Worm (Caenorhabditis elegans) whole organism, L1 larva: ENCODE results near the gene art-1.

Experiments
- C16A3.4 ChIP-seq: fragments of 150-350 bp; optimal IDR thresholded peaks from 2 replicates; lab custom pipeline; 2014; ENCODE audit warnings: missing biosample characterization, missing genetic modification characterization
- F16B12.6 ChIP-seq: fragments of 150-350 bp; optimal IDR thresholded peaks from 2 replicates; lab custom pipeline; 2014; ENCODE audit warnings: missing biosample characterization, missing genetic modification characterization
- Y116A8C.19 ChIP-seq: sonication (generic microtip); optimal IDR thresholded peaks from 2 replicates; lab custom pipeline; 2016; ENCODE audit warnings: missing compliant biosample characterization, missing genetic modification characterization, borderline replicate concordance
- aha-1 ChIP-seq: fragments of 150-350 bp; optimal IDR thresholded peaks from 2 replicates; lab custom pipeline; 2014; ENCODE audit warnings: missing biosample characterization, missing genetic modification characterization
- alr-1 ChIP-seq: fragments of 200-800 bp; sonication (Bioruptor generic); optimal IDR thresholded peaks from 2 replicates; lab custom pipeline; 2018; ENCODE audit warnings: borderline replicate concordance, mild to moderate bottlenecking, missing genetic modification characterization, missing compliant biosample characterization
- aly-2 ChIP-seq: fragments of 150-350 bp; optimal IDR thresholded peaks from 2 replicates; lab custom pipeline; 2014; ENCODE audit warnings: missing biosample characterization, missing genetic modification characterization
- ama-1 ChIP-seq: fragments of 150-350 bp; optimal IDR thresholded peaks from 2 replicates; lab custom pipeline; 2014
- ceh-82 ChIP-seq, 3 experiments: fragments of 150-350 bp in 1 of 3; sonication (generic microtip) in 2 of 3; optimal IDR thresholded peaks; 2 replicates each; lab custom pipeline; 2014 to 2017; ENCODE audit warnings: missing biosample characterization in 3 of 3, missing genetic modification characterization in 3 of 3
- ceh-90 ChIP-seq: sonication (generic microtip); optimal IDR thresholded peaks from 2 replicates; lab custom pipeline; 2016; ENCODE audit warnings: missing genetic modification characterization, missing compliant biosample characterization
- ces-1 ChIP-seq: fragments of 150-350 bp; optimal IDR thresholded peaks from 2 replicates; lab custom pipeline; 2014; ENCODE audit warnings: missing biosample characterization, missing genetic modification reagents, missing genetic modification characterization
- dpl-1 ChIP-seq, 3 experiments: fragments of 150-350 bp in 2 of 3; sonication (generic microtip) in 1 of 3; optimal IDR thresholded peaks; 2 replicates each; lab custom pipeline; 2014 to 2017; ENCODE audit warnings: missing biosample characterization in 3 of 3, missing genetic modification characterization in 3 of 3, missing genetic modification reagents in 3 of 3
- efl-1 ChIP-seq, 4 experiments: fragments of 150-350 bp; optimal IDR thresholded peaks in 3 of 4; peaks in 1 of 4; 1 replicate in 1 of 4; 2 replicates in 3 of 4; lab custom pipeline; 2014; ENCODE audit warnings: missing biosample characterization in 2 of 4, missing genetic modification characterization in 2 of 4, missing genetic modification reagents in 2 of 4
- egl-13 ChIP-seq: sonication (generic microtip); optimal IDR thresholded peaks from 2 replicates; lab custom pipeline; 2016; ENCODE audit warnings: missing genotype, missing genetic modification reagents, missing genetic modification characterization, missing compliant biosample characterization
- elt-2 ChIP-seq: sonication (generic microtip); optimal IDR thresholded peaks from 2 replicates; lab custom pipeline; 2016; ENCODE audit warnings: missing genetic modification characterization, mild to moderate bottlenecking, inconsistent platforms, missing compliant biosample characterization, missing genetic modification reagents
- fkh-10 ChIP-seq: sonication (generic microtip); optimal IDR thresholded peaks from 2 replicates; lab custom pipeline; 2017; ENCODE audit warnings: missing biosample characterization, missing genetic modification reagents, missing genetic modification characterization
- hlh-17 ChIP-seq: fragments of 200-800 bp; sonication (Bioruptor generic); optimal IDR thresholded peaks from 2 replicates; lab custom pipeline; 2018; ENCODE audit warnings: missing genetic modification characterization, mild to moderate bottlenecking, missing compliant biosample characterization, moderate library complexity, borderline replicate concordance
- hlh-4 ChIP-seq: sonication (generic microtip); optimal IDR thresholded peaks from 2 replicates; lab custom pipeline; 2016; ENCODE audit warnings: mild to moderate bottlenecking, missing genetic modification characterization, missing compliant biosample characterization
- hpl-2 ChIP-seq: fragments of 150-350 bp; optimal IDR thresholded peaks from 2 replicates; lab custom pipeline; 2014; ENCODE audit warnings: missing biosample characterization, missing genetic modification reagents, missing genetic modification characterization
- isw-1 ChIP-seq: fragments of 200-800 bp; sonication (Bioruptor generic); IDR thresholded peaks from 2 replicates; pipeline ENCODE4 v1.3.6; 2022; ENCODE audit warnings: missing genetic modification characterization, missing compliant biosample characterization
- lin-13 ChIP-seq: fragments of 150-350 bp; optimal IDR thresholded peaks from 2 replicates; lab custom pipeline; 2014; ENCODE audit warnings: missing biosample characterization, missing genetic modification reagents, missing genetic modification characterization
- lin-14 ChIP-seq: fragments of 200-800 bp; sonication (Bioruptor generic); optimal IDR thresholded peaks from 2 replicates; lab custom pipeline; 2018; ENCODE audit warnings: mild to moderate bottlenecking, missing genetic modification characterization, moderate library complexity, missing compliant biosample characterization
- lin-15B ChIP-seq: fragments of 150-350 bp; sonication (generic microtip); optimal IDR thresholded peaks from 3 replicates; lab custom pipeline; 2014; ENCODE audit warnings: missing biosample characterization, missing genetic modification characterization
- lir-3 ChIP-seq: sonication (generic microtip); optimal IDR thresholded peaks from 2 replicates; lab custom pipeline; 2016; ENCODE audit warnings: mild to moderate bottlenecking, missing genetic modification characterization, moderate library complexity, missing compliant biosample characterization; ENCODE audit not compliant: poor library complexity
- lsy-2 ChIP-seq, 2 experiments: fragments of 150-350 bp; optimal IDR thresholded peaks; 2 replicates each; lab custom pipeline; 2014; ENCODE audit warnings: missing biosample characterization in 2 of 2, missing genetic modification characterization in 2 of 2
- mep-1 ChIP-seq: fragments of 150-350 bp; optimal IDR thresholded peaks from 2 replicates; lab custom pipeline; 2014; ENCODE audit warnings: missing biosample characterization, missing genetic modification characterization
- nhr-11 ChIP-seq: fragments of 150-350 bp; optimal IDR thresholded peaks from 2 replicates; lab custom pipeline; 2014; ENCODE audit warnings: missing biosample characterization, missing genetic modification characterization
- nhr-237 ChIP-seq: fragments of 150-350 bp; optimal IDR thresholded peaks from 2 replicates; lab custom pipeline; 2014; ENCODE audit warnings: missing biosample characterization, missing genetic modification characterization
- nhr-85 ChIP-seq: sonication (generic microtip); peaks from one replicate; lab custom pipeline; 2016; ENCODE audit warnings: missing genetic modification characterization, inconsistent platforms, missing compliant biosample characterization
- pag-3 ChIP-seq: sonication (generic microtip); optimal IDR thresholded peaks from 2 replicates; lab custom pipeline; 2017; ENCODE audit warnings: missing genetic modification characterization, mild to moderate bottlenecking, missing compliant biosample characterization, antibody characterized with exemption, borderline replicate concordance; ENCODE audit not compliant: insufficient read depth
- pax-3 ChIP-seq: fragments of 200-800 bp; sonication (Bioruptor generic); optimal IDR thresholded peaks from 2 replicates; lab custom pipeline; 2018; ENCODE audit warnings: mild to moderate bottlenecking, missing genetic modification characterization, moderate library complexity, missing compliant biosample characterization
- skn-1 ChIP-seq: fragments of 150-350 bp; optimal IDR thresholded peaks from 2 replicates; lab custom pipeline; 2014; ENCODE audit warnings: missing biosample characterization, missing genetic modification characterization
- snu-23 ChIP-seq: sonication (generic microtip); optimal IDR thresholded peaks from 2 replicates; lab custom pipeline; 2016; ENCODE audit warnings: missing genetic modification characterization, missing compliant biosample characterization
- sptf-1 ChIP-seq: fragments of 150-350 bp; optimal IDR thresholded peaks from 2 replicates; lab custom pipeline; 2014; ENCODE audit warnings: missing biosample characterization, missing genetic modification characterization
- tbx-2 ChIP-seq: sonication (generic microtip); optimal IDR thresholded peaks from 2 replicates; lab custom pipeline; 2016; ENCODE audit warnings: missing genetic modification characterization, missing compliant biosample characterization
- tlp-1 ChIP-seq: fragments of 150-350 bp; optimal IDR thresholded peaks from 2 replicates; lab custom pipeline; 2014; ENCODE audit warnings: missing biosample characterization, missing genetic modification characterization
- unc-62 ChIP-seq: fragments of 150-350 bp; optimal IDR thresholded peaks from 2 replicates; lab custom pipeline; 2014; ENCODE audit warnings: missing biosample characterization, missing genetic modification reagents, missing genetic modification characterization
- vab-15 ChIP-seq: sonication (generic microtip); optimal IDR thresholded peaks from 2 replicates; lab custom pipeline; 2017; ENCODE audit warnings: missing genotype, mild to moderate bottlenecking, missing genetic modification characterization, missing compliant biosample characterization
- xbp-1 ChIP-seq: sonication (generic microtip); optimal IDR thresholded peaks from 2 replicates; lab custom pipeline; 2016; ENCODE audit warnings: missing genetic modification characterization, missing compliant biosample characterization
- zag-1 ChIP-seq: fragments of 150-350 bp; optimal IDR thresholded peaks from 2 replicates; lab custom pipeline; 2014; ENCODE audit warnings: missing biosample characterization, missing genetic modification characterization
- ztf-11 ChIP-seq, 2 experiments: sonication (generic microtip); optimal IDR thresholded peaks; 2 replicates each; lab custom pipeline; 2016 to 2017; ENCODE audit warnings: missing genetic modification characterization in 2 of 2, missing biosample characterization in 1 of 2, missing compliant biosample characterization in 1 of 2
- ztf-4 ChIP-seq: fragments of 150-350 bp; optimal IDR thresholded peaks from 2 replicates; lab custom pipeline; 2014; ENCODE audit warnings: missing biosample characterization, missing genetic modification characterization

art-1 gene

ce11 chrII:6967618-6968017 is 4.4 kb downstream of the art-1 start, which contains the start of gene eif-2Bgamma (continued):
- peak in 1 of 3 experiments; percentile 35 for TF ChIP-seq ceh-82 (tag; optimal IDR thresholded peaks at IDR 0.05; lab: Kevin White, UChicago)
- TF ChIP-seq xbp-1 (tag; lab: Kevin White, UChicago), result peak; percentile 0
- TF ChIP-seq sptf-1 (tag; lab: Kevin White, UChicago), result no peak

ce11 chrII:6965573-6965972 is 6.5 kb downstream of the art-1 start, which contains the start of gene tra-2:
tra-2 (minus strand) TSS chrII:6965673.
- TF ChIP-seq aha-1 (tag; lab: Kevin White, UChicago) (no peak), mep-1 (tag; lab: Kevin White, UChicago) (no peak), snu-23 (GFP tag; lab: Kevin White, UChicago) (no peak), alr-1 (tag; lab: Kevin White, UChicago) (no peak), lsy-2 (tag; optimal IDR thresholded peaks at IDR 0.05; lab: Kevin White, UChicago) (no peak), ama-1 (lab: Kevin White, UChicago) (no peak), ceh-82 (tag; optimal IDR thresholded peaks at IDR 0.05; lab: Kevin White, UChicago) (no peak), nhr-237 (tag; lab: Kevin White, UChicago) (no peak), tlp-1 (no peak), pax-3 (no peak), tbx-2 (no peak)

ce11 chrII:6958136-6958535 is 13.9 kb downstream of the art-1 start:
- TF ChIP-seq lin-13 (GFP tag; lab: Kevin White, UChicago), result no peak
- TF ChIP-seq tlp-1, result no peak
- TF ChIP-seq aha-1 (tag; lab: Kevin White, UChicago), result no peak
- TF ChIP-seq pag-3 (tag; lab: Kevin White, UChicago), result no peak
- no peak for TF ChIP-seq dpl-1 (GFP tag; optimal IDR thresholded peaks at IDR 0.05; lab: Kevin White, UChicago)
- no peak for TF ChIP-seq elt-2 (tag; lab: Kevin White, UChicago)
- no peak for TF ChIP-seq fkh-10 (GFP tag; lab: Kevin White, UChicago)
- TF ChIP-seq unc-62 (GFP tag; lab: Kevin White, UChicago), result no peak
- TF ChIP-seq F16B12.6 (tag; lab: Kevin White, UChicago), result no peak
- TF ChIP-seq lin-14 (GFP tag; lab: Kevin White, UChicago), result no peak
- TF ChIP-seq, all 84 proteins: peak for 0

ce11 chrII:6955084-6955697 is 16.8 kb downstream of the art-1 start:
- peak; percentile 10 for TF ChIP-seq ztf-4 (tag; lab: Kevin White, UChicago)
- TF ChIP-seq aly-2 (tag; lab: Kevin White, UChicago), result peak; percentile 7
- no peak for TF ChIP-seq C16A3.4 (tag; lab: Kevin White, UChicago)
- no peak for TF ChIP-seq egl-13

- TF ChIP-seq lin-15B, result peak; percentile 74
- TF ChIP-seq lsy-2 (tag; optimal IDR thresholded peaks at IDR 0.05; lab: Kevin White, UChicago), result peak; percentile 96 to 98
- TF ChIP-seq vab-15 (tag; lab: Kevin White, UChicago), result peak; percentile 78
- peak; percentile 67 for TF ChIP-seq hpl-2 (GFP tag; lab: Kevin White, UChicago)
- TF ChIP-seq efl-1 (optimal IDR thresholded peaks at IDR 0.05; lab: Kevin White, UChicago), result peak; percentile 90 to 94
- TF ChIP-seq efl-1 (GFP tag; optimal IDR thresholded peaks at IDR 0.05 in 1 of 2; lab: Kevin White, UChicago), result peak; percentile 77 to 98
- peak; percentile 81 to 94 (median 84) for TF ChIP-seq ceh-82 (tag; optimal IDR thresholded peaks at IDR 0.05; lab: Kevin White, UChicago)
- TF ChIP-seq skn-1 (tag; lab: Kevin White, UChicago), result peak; percentile 93
- TF ChIP-seq hlh-4 (tag; lab: Kevin White, UChicago), result no peak
- TF ChIP-seq hlh-17, result no peak
- peak; percentile 96 for TF ChIP-seq zag-1 (tag; lab: Kevin White, UChicago)
- peak; percentile 97 for TF ChIP-seq nhr-85 (tag; lab: Kevin White, UChicago)
- peak; percentile 97 for TF ChIP-seq C16A3.4 (tag; lab: Kevin White, UChicago)
- TF ChIP-seq aly-2 (tag; lab: Kevin White, UChicago), result peak; percentile 71
- TF ChIP-seq xbp-1 (tag; lab: Kevin White, UChicago), result peak; percentile 93
- peak; percentile 94 for TF ChIP-seq ztf-4 (tag; lab: Kevin White, UChicago)
- peak; percentile 45 for TF ChIP-seq ceh-90 (tag; lab: Kevin White, UChicago)
- no peak for TF ChIP-seq pag-3 (tag; lab: Kevin White, UChicago)
- peak in 1 of 2 experiments; percentile 87 for TF ChIP-seq ztf-11 (tag; optimal IDR thresholded peaks at IDR 0.05; lab: Kevin White, UChicago)
- TF ChIP-seq isw-1 (GFP tag; lab: Robert Waterston, UW), result peak; percentile 89
- TF ChIP-seq nhr-11 (tag; lab: Kevin White, UChicago), result peak; percentile 92
- peak; percentile 87 for TF ChIP-seq lir-3
- peak; percentile 97 for TF ChIP-seq mep-1 (tag; lab: Kevin White, UChicago)
- TF ChIP-seq Y116A8C.19 (tag; lab: Kevin White, UChicago), result no peak
- peak; percentile 96 for TF ChIP-seq lin-13 (GFP tag; lab: Kevin White, UChicago)
- TF ChIP-seq ces-1 (GFP tag; lab: Kevin White, UChicago), result no peak
Measured at ce11 chrII:6951250-6951806, 20.7 kb downstream of the art-1 start, which contains the start of the genes malt-1 and ceh-38. malt-1 (minus strand) TSS chrII:6951300. ceh-38 (plus strand) TSS chrII:6951526.
